Worm (Caenorhabditis elegans) whole organism, late embryonic: ENCODE results near the gene C05C12.6.

Experiments
- ama-1 ChIP-seq: fragments of 150-350 bp; optimal IDR thresholded peaks from 2 replicates; lab custom pipeline; 2014
- ceh-19 ChIP-seq: fragments of 200-800 bp; sonication (Bioruptor generic); optimal IDR thresholded peaks from 2 replicates; lab custom pipeline; 2018; ENCODE audit warnings: mild to moderate bottlenecking, missing genetic modification characterization, missing compliant biosample characterization
- dmd-4 ChIP-seq: sonication (generic microtip); optimal IDR thresholded peaks from 2 replicates; lab custom pipeline; 2016; ENCODE audit warnings: borderline replicate concordance, missing genetic modification characterization, missing compliant biosample characterization
- fkh-10 ChIP-seq: fragments of 150-350 bp; optimal IDR thresholded peaks from 2 replicates; lab custom pipeline; 2014; ENCODE audit warnings: missing biosample characterization, missing genetic modification reagents, missing genetic modification characterization
- fkh-6 ChIP-seq: sonication (generic microtip); optimal IDR thresholded peaks from 2 replicates; lab custom pipeline; 2016; ENCODE audit warnings: missing genetic modification characterization, missing compliant biosample characterization
- pqm-1 ChIP-seq: sonication (generic microtip); optimal IDR thresholded peaks from 2 replicates; lab custom pipeline; 2016; ENCODE audit warnings: missing genetic modification characterization, missing compliant biosample characterization
- pros-1 ChIP-seq: fragments of 150-350 bp; optimal IDR thresholded peaks from 2 replicates; lab custom pipeline; 2014; ENCODE audit warnings: missing biosample characterization, missing genetic modification reagents, missing genetic modification characterization
- tbx-7 ChIP-seq: sonication (generic microtip); optimal IDR thresholded peaks from 2 replicates; lab custom pipeline; 2016; ENCODE audit warnings: missing genotype, missing genetic modification characterization, missing compliant biosample characterization
- unc-3 ChIP-seq, 2 experiments: fragments of 200-800 bp in 1 of 2; sonication (Bioruptor generic) in 1 of 2; sonication (generic microtip) in 1 of 2; conservative IDR thresholded peaks in 1 of 2; optimal IDR thresholded peaks in 1 of 2; 2 replicates each; pipeline versions ENCODE4 v1.3.6 to Lab custom; 2016 to 2022; ENCODE audit warnings: missing compliant biosample characterization in 2 of 2, missing genetic modification characterization in 2 of 2, missing genetic modification reagents in 1 of 2

ce11 chrIV:11235755-11236154 is 5.5 kb downstream of the C05C12.6 start:
- TF ChIP-seq pqm-1 = no peak
- no peak for TF ChIP-seq ceh-19 (GFP tag; lab: Kevin White, UChicago)
- TF ChIP-seq fkh-6 = no peak
- no peak for TF ChIP-seq fkh-10 (GFP tag; lab: Kevin White, UChicago)
- TF ChIP-seq dmd-4 (tag; lab: Kevin White, UChicago) = no peak
- TF ChIP-seq unc-3 (GFP tag; conservative IDR thresholded peaks at IDR 0.05; lab: Robert Waterston, UW) = no peak
- no peak for TF ChIP-seq unc-3 (tag; optimal IDR thresholded peaks at IDR 0.05; lab: Kevin White, UChicago)
- no peak for TF ChIP-seq ama-1 (lab: Kevin White, UChicago)
- no peak for TF ChIP-seq tbx-7 (tag; lab: Kevin White, UChicago)
- TF ChIP-seq pros-1 (tag; lab: Kevin White, UChicago) = no peak
